Fruit fly (Drosophila melanogaster) whole organism, prepupa: Measurements from ENCODE around the gene prtp.

Experiments used
- CG3032 ChIP-seq: fragments of 200-800 bp; optimal IDR thresholded peaks from 2 replicates; lab custom pipeline; 2019; ENCODE audit warnings: missing biosample characterization, mild to moderate bottlenecking, missing genetic modification characterization, moderate library complexity
- CG32006 ChIP-seq: fragments of 200-800 bp; sonication (Bioruptor generic); optimal IDR thresholded peaks from 3 replicates; lab custom pipeline; 2017; ENCODE audit warnings: missing biosample characterization, mild to moderate bottlenecking, missing genetic modification characterization
- Met ChIP-seq: fragments of 200-800 bp; sonication (Bioruptor generic); optimal IDR thresholded peaks from 3 replicates; lab custom pipeline; 2016; ENCODE audit warnings: missing biosample characterization, missing genetic modification characterization
- Sox15 ChIP-seq: fragments of 200-800 bp; sonication (Bioruptor generic); optimal IDR thresholded peaks from 3 replicates; lab custom pipeline; 2016; ENCODE audit warnings: missing biosample characterization, missing genetic modification characterization
- fd59A ChIP-seq: fragments of 200-800 bp; sonication (Bioruptor generic); optimal IDR thresholded peaks from 2 replicates; lab custom pipeline; 2017; ENCODE audit warnings: missing biosample characterization, mild to moderate bottlenecking, missing genetic modification characterization, missing genetic modification reagents
- fd85E ChIP-seq: fragments of 200-800 bp; sonication (Bioruptor generic); optimal IDR thresholded peaks from 3 replicates; lab custom pipeline; 2016; ENCODE audit warnings: missing biosample characterization, missing genetic modification characterization
- lz ChIP-seq: fragments of 200-800 bp; sonication (Bioruptor generic); optimal IDR thresholded peaks from 3 replicates; lab custom pipeline; 2016; ENCODE audit warnings: missing biosample characterization, missing genetic modification characterization
- spab ChIP-seq: fragments of 200-800 bp; sonication (Bioruptor generic); optimal IDR thresholded peaks from 2 replicates; lab custom pipeline; 2017; ENCODE audit warnings: missing biosample characterization, mild to moderate bottlenecking, missing genetic modification characterization, missing genetic modification reagents
- ss ChIP-seq, 2 experiments: fragments of 200-800 bp; sonication (Bioruptor generic); optimal IDR thresholded peaks; 2 replicates in 1 of 2; 3 replicates in 1 of 2; lab custom pipeline; 2017 to 2018; ENCODE audit warnings: mild to moderate bottlenecking in 2 of 2, missing biosample characterization in 2 of 2, missing genetic modification characterization in 2 of 2, moderate library complexity in 1 of 2

DNA sequence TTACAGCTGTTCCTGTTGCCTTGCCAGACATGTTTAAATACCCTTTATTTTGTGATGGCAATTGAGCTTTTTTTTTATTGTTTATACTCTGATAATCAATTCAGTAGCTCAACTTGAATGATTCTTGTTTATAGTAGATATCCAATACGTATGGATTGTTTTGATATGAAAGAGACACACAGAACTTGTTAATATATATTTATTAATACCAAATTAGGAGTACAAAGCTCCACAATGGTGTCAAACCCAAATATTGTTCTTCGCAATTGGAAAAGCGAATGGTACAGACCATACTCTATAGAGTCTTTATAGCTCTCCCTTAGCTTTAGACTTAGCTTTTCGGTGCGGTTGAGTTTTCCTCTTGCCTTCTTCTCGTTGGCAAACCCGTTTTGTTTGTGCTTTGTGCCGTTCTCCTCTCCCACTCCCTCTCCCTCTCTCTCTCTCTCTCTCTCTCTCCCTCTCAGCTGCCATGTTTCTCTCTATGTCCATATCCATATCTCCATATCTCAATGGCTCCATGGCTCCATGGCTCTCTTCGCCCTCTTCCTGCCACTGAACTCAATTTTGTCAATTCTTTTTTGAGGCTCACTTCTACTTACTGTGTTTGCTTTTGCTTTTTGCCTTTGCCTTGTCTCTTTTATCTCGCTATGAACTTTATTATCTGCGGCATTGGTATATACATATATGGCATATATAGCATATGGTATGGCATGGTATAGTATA is 30.5 kb upstream of the prtp start:
- TF ChIP-seq fd85E (no peak), fd59A (GFP tag; lab: Kevin White, UChicago) (peak; percentile 87), CG3032 (peak; percentile 87), ss (GFP tag; optimal IDR thresholded peaks at IDR 0.05; lab: Kevin White, UChicago) (peak; percentile 64 to 89), CG32006 (GFP tag; lab: Kevin White, UChicago) (peak; percentile 76), Met (GFP tag; lab: Kevin White, UChicago) (no peak), Sox15 (GFP tag; lab: Kevin White, UChicago) (peak; percentile 54), lz (GFP tag; lab: Kevin White, UChicago) (peak; percentile 77), spab (GFP tag; lab: Kevin White, UChicago) (peak; percentile 81)
